Worm (Caenorhabditis elegans): ENCODE results near the gene srab-8.

DNA sequence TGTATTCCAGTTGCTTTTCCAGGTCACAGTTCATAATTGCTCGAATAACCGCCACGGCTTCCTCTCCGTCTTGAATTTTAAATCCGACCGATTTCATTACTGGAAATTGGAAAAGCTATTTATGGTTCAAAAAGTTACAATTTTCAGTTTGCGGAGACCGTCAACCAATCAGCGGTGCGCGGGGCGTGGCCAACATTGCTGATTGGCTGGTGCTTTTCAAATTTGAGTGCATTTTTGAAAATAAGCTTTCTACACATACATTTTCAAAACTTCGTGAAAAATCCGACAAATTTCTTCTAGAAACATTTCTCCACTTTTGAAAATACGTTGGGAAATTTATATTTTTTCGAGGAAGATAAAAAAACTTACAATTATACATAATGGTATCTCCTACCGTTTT lies 19.6 kb downstream of the srab-8 start:
- no peak for TF ChIP-seq hlh-30 (tag; optimal IDR thresholded peaks at IDR 0.05; ENCODE audit: insufficient read depth)
- TF ChIP-seq fkh-10 (GFP tag; optimal IDR thresholded peaks at IDR 0.05): no peak
- TF ChIP-seq lim-6 (tag; optimal IDR thresholded peaks at IDR 0.05): no peak
- no peak for TF ChIP-seq nhr-11 (tag; optimal IDR thresholded peaks at IDR 0.05)
- TF ChIP-seq ref-2 (tag; optimal IDR thresholded peaks at IDR 0.05): no peak
